Fruit fly (Drosophila melanogaster): ENCODE data around the gene CG33939.
A peak's percentile ranks its signal among the peaks of the same experiment; 100 is the strongest.

CG33939 gene

DNA sequence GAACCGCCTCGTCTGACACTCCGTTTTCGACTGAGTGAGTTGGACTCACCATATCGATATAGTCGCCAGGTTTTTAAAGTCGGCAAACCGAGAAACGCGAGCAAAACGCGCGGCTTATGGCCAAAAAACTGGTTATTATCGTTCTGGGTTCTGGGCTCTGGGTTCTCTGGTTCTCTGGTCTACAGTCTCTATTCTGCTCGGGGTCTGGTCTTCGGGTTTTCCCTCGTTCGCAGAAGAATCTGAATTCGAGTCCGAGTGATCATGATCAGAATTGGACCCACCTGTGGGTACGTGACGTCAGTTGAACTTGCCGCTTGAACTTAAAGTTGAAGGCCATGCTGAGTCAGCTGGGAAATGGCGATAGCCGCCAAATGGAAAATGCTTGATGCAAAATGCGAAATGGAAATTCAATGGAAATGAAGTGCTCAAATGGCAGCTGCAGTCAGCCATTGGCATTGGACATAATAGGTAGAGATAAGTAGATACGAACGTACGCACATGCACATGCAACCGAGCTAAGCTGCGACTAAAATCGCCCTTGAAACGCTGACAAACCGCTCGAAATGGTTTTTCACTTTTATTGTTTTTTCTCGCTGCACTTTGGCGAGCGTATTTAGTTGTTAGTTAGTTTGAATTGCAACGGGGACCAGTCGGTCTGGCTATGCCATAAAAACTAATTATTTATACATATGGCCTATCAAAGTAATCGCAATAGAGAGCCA, at the start of gene CG33939:
CG33939 (minus strand) TSS at position 51 of the 722 bp plus-strand sequence.
- TF ChIP-seq gl (tag; optimal IDR thresholded peaks at IDR 0.05) (no peak), fd96Ca (GFP tag; IDR thresholded peaks at IDR 0.05) (no peak), EcR (GFP tag; optimal IDR thresholded peaks at IDR 0.05) (peak; percentile 95), CG15710 (tag; optimal IDR thresholded peaks at IDR 0.05) (no peak), CG4496 (GFP tag; IDR thresholded peaks at IDR 0.05) (peak; percentile 34; the same call in 1 of the 3 replicates)

DNA sequence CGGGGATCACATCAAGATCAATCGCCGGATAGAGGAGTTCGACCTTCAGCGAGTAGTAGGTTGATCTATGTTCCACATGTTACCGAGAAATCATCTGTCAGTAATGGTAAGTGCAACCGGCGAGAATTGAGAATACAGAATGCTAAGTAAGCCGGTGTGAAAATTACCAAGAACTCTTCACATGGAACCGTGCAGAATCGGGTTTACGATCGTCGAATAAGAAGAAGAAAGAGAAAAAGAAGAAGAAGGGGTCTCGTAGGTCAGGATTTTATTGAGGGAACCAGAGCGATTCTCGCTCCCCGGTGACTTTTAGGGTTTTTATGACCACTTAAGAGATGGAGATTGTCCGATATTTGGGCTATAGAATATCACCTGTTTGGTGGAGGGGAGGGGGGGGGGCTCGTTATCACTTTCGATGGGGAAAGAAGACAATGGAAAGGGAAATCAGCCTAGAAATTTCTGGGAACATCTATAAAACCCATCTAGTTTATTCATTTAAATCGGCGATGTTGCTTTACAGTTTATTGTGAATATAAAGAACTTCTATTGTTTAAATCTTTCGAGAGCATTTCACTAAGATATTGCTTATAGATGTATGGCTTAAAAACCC, 46.4 kb upstream of the CG33939 start:
- TF ChIP-seq Ets98B (GFP tag; IDR thresholded peaks at IDR 0.05): no peak
- no peak for TF ChIP-seq CG8159 (tag; optimal IDR thresholded peaks at IDR 0.05)
- no peak for TF ChIP-seq CG12605 (GFP tag; IDR thresholded peaks at IDR 0.05)
- TF ChIP-seq CG15710 (tag; optimal IDR thresholded peaks at IDR 0.05): no peak
- no peak for TF ChIP-seq Pif1A (GFP tag; optimal IDR thresholded peaks at IDR 0.05)
- no peak for TF ChIP-seq CG17806 (tag; optimal IDR thresholded peaks at IDR 0.05)
- TF ChIP-seq Snoo (tag; optimal IDR thresholded peaks at IDR 0.05): no peak
- TF ChIP-seq CG34367 (tag; optimal IDR thresholded peaks at IDR 0.05): no peak
- TF ChIP-seq fd96Ca (GFP tag; IDR thresholded peaks at IDR 0.05): no peak
- TF ChIP-seq CG14655 (GFP tag; optimal IDR thresholded peaks at IDR 0.05): no peak
- no peak for TF ChIP-seq EcR (GFP tag; optimal IDR thresholded peaks at IDR 0.05)
- no peak for TF ChIP-seq Pif1B (GFP tag; optimal IDR thresholded peaks at IDR 0.05)
- TF ChIP-seq gl (tag; optimal IDR thresholded peaks at IDR 0.05): no peak
- no peak for TF ChIP-seq D1 (tag; optimal IDR thresholded peaks at IDR 0.05)
- no peak for TF ChIP-seq CG32121 (GFP tag; IDR thresholded peaks at IDR 0.05)
- TF ChIP-seq CG9948 (tag; optimal IDR thresholded peaks at IDR 0.05): no peak
- TF ChIP-seq CG13204 (GFP tag; optimal IDR thresholded peaks at IDR 0.05): no peak
- no peak for TF ChIP-seq rn (GFP tag; IDR thresholded peaks at IDR 0.05)
- TF ChIP-seq CG10348 (GFP tag; IDR thresholded peaks at IDR 0.05): no peak
- TF ChIP-seq CG4496 (GFP tag; IDR thresholded peaks at IDR 0.05): no peak

DNA sequence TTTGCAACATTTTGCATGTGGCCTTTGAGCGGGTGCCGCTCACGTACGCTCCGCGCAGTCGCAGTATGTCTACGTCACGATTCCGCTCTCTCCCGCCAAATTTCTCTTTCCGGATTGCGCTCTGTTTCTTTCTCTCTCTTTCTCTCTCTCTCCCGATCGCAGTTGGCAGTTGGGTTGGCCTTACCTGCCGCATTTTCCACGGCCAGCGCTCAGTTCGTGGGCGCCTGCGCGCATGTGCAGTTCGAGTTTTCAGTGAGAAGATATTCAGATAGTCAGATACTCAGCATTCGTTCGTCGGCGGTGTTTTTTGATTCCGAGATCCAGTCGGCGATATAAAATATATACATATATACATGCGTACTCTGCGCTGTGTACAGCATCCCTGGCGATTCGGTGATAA, 45.7 kb upstream of the CG33939 start, which contains the start of gene CG7884:
CG7884 (plus strand) TSS at position 208 of the 400 bp plus-strand sequence.
- TF ChIP-seq CG13204 (GFP tag; optimal IDR thresholded peaks at IDR 0.05) (peak; percentile 64), CG10348 (GFP tag; IDR thresholded peaks at IDR 0.05) (no peak), EcR (GFP tag; optimal IDR thresholded peaks at IDR 0.05) (peak; percentile 12), CG34367 (tag; optimal IDR thresholded peaks at IDR 0.05) (no peak), CG12605 (GFP tag; IDR thresholded peaks at IDR 0.05) (0 out of 2 replicates have a peak, but pooled peaks have one; percentile 9), CG4496 (GFP tag; IDR thresholded peaks at IDR 0.05) (peak; percentile 69), Pif1A (GFP tag; optimal IDR thresholded peaks at IDR 0.05) (peak; percentile 19), Ets98B (GFP tag; IDR thresholded peaks at IDR 0.05) (peak; percentile 22; the same call in 1 of the 2 replicates), CG32121 (GFP tag; IDR thresholded peaks at IDR 0.05) (no peak), Pif1B (GFP tag; optimal IDR thresholded peaks at IDR 0.05) (peak; percentile 53)

DNA sequence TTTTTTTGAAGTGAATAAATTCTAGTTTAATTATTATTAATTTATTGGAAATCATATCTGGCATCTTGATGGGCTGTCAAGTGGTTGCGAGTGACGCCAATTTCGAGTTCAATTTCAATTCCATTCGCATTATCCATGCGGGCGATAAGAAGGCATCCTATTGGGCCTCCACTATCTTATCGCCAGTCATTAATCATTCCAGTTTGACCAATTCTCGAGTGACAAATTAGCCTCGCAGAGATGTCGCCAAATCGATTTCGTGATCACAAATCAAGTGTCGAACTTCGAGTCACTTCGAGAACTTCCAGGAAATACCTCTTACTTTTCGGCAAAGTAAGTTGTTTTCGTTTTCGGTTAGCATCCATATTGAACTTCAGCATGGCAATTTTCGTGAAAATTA, 42.0 kb upstream of the CG33939 start:
- TF ChIP-seq Pif1B (GFP tag; optimal IDR thresholded peaks at IDR 0.05): no peak
- TF ChIP-seq CG8159 (tag; optimal IDR thresholded peaks at IDR 0.05): no peak
- TF ChIP-seq CG8301 (tag; optimal IDR thresholded peaks at IDR 0.05): no peak
- TF ChIP-seq CG15710 (tag; optimal IDR thresholded peaks at IDR 0.05): no peak
- TF ChIP-seq CG12605 (GFP tag; IDR thresholded peaks at IDR 0.05): no peak
- no peak for TF ChIP-seq EcR (GFP tag; optimal IDR thresholded peaks at IDR 0.05)
- no peak for TF ChIP-seq rn (GFP tag; IDR thresholded peaks at IDR 0.05)
- no peak for TF ChIP-seq Pif1A (GFP tag; optimal IDR thresholded peaks at IDR 0.05)

DNA sequence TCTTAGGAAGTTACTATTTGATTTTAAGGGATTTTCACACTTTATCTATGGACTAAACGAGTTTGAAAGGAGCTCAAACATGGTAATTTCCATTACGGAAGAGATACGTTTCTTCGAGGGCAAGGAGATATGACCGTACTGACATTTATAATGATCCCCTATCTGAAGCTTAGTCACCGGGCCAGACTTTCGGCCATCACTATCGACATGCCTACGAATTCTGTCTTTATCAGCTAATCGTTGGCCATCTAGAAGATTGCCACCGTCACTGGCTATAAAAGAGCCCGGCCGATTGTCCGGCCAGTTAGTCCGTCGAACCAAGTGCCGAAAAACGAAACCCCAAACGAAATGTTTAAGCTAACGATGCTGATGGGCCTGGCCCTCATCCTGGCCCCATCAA, 40.5 kb upstream of the CG33939 start, which contains the start of gene Muc18B:
Muc18B (plus strand) TSS at position 301 of the 400 bp plus-strand sequence.
- no peak for TF ChIP-seq CG15710 (tag; optimal IDR thresholded peaks at IDR 0.05)
- TF ChIP-seq CG12605 (GFP tag; IDR thresholded peaks at IDR 0.05): no peak
- no peak for TF ChIP-seq CG8301 (tag; optimal IDR thresholded peaks at IDR 0.05)
- no peak for TF ChIP-seq CG32121 (GFP tag; IDR thresholded peaks at IDR 0.05)
- no peak for TF ChIP-seq CG34367 (tag; optimal IDR thresholded peaks at IDR 0.05)
- TF ChIP-seq Pif1A (GFP tag; optimal IDR thresholded peaks at IDR 0.05): no peak
- TF ChIP-seq CG9948 (tag; optimal IDR thresholded peaks at IDR 0.05): no peak
- no peak for TF ChIP-seq CG4496 (GFP tag; IDR thresholded peaks at IDR 0.05)
- no peak for TF ChIP-seq Pif1B (GFP tag; optimal IDR thresholded peaks at IDR 0.05)
- no peak for TF ChIP-seq CG14655 (GFP tag; optimal IDR thresholded peaks at IDR 0.05)
- no peak for TF ChIP-seq CG8159 (tag; optimal IDR thresholded peaks at IDR 0.05)
- TF ChIP-seq D1 (tag; optimal IDR thresholded peaks at IDR 0.05): no peak
- TF ChIP-seq CG17806 (tag; optimal IDR thresholded peaks at IDR 0.05): no peak
- no peak for TF ChIP-seq EcR (GFP tag; optimal IDR thresholded peaks at IDR 0.05)
- no peak for TF ChIP-seq CG13204 (GFP tag; optimal IDR thresholded peaks at IDR 0.05)
- no peak for TF ChIP-seq Ets98B (GFP tag; IDR thresholded peaks at IDR 0.05)
- no peak for TF ChIP-seq gl (tag; optimal IDR thresholded peaks at IDR 0.05)
- no peak for TF ChIP-seq CG10348 (GFP tag; IDR thresholded peaks at IDR 0.05)
- TF ChIP-seq Snoo (tag; optimal IDR thresholded peaks at IDR 0.05): no peak

DNA sequence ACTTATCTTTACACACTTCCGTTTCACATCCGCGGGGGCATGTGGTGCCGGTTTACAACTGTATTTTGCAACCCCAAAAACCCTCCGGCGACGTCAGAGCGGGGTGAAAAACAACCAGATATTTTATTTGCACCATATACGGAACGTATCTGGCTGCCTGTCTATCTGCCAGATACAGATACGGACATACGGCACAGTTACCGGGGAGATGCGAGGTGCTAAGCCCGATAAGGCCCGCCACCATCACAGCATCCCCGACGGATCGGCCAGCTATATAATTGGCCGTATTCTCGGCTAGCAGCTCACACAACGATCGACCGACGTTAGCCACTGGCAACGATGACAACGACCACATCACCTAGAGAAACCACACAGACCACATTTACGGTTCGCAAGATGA, 38.3 kb upstream of the CG33939 start, which contains the start of gene Mur18B:
Mur18B (plus strand) TSS at position 301 of the 400 bp plus-strand sequence.
- no peak for TF ChIP-seq EcR (GFP tag; optimal IDR thresholded peaks at IDR 0.05)
